Fruit fly (Drosophila melanogaster): ENCODE measurements around the gene GckIII.

The GckIII gene

dm6 chr3R:17053415-17054177 is 31.7 kb upstream of the GckIII start, which contains the start of gene Dad (continued):
- TF ChIP-seq CG9797 (GFP tag; optimal IDR thresholded peaks at IDR 0.05) (no peak), Hr78 (GFP tag; optimal IDR thresholded peaks at IDR 0.05) (no peak), luna (GFP tag; optimal IDR thresholded peaks at IDR 0.05) (no peak), bsh (GFP tag; optimal IDR thresholded peaks at IDR 0.05) (peak in 1 of 2 experiments; percentile 23), CG18476 (GFP tag; optimal IDR thresholded peaks at IDR 0.05) (no peak), CTCF (GFP tag; optimal IDR thresholded peaks at IDR 0.05) (no peak), CG10979 (tag; optimal IDR thresholded peaks at IDR 0.05) (no peak), Pdp1 (GFP tag; optimal IDR thresholded peaks at IDR 0.05) (no peak), CG11504 (tag; optimal IDR thresholded peaks at IDR 0.05) (no peak), sob (GFP tag; IDR thresholded peaks at IDR 0.05) (no peak), Neu2 (GFP tag; optimal IDR thresholded peaks at IDR 0.05; ENCODE audit: borderline replicate concordance) (no peak), org-1 (GFP tag; optimal IDR thresholded peaks at IDR 0.05) (no peak), dmrt99B (tag; optimal IDR thresholded peaks at IDR 0.05) (peak; percentile 19), TFAM (GFP tag; optimal IDR thresholded peaks at IDR 0.05) (no peak), stwl (tag; optimal IDR thresholded peaks at IDR 0.05) (peak; percentile 92), CG1647 (GFP tag; optimal IDR thresholded peaks at IDR 0.05) (no peak), CG4707 (GFP tag; optimal IDR thresholded peaks at IDR 0.05) (peak; percentile 29), Deaf1 (tag; optimal IDR thresholded peaks at IDR 0.05) (peak; percentile 40), CG8924 (tag; optimal IDR thresholded peaks at IDR 0.05) (no peak), Rfx (GFP tag; IDR thresholded peaks at IDR 0.05) (peak; percentile 19; the same call in 1 of the 2 replicates), Hr51 (GFP tag; optimal IDR thresholded peaks at IDR 0.05) (no peak), CG10366 (GFP tag; IDR thresholded peaks at IDR 0.05) (no peak), Kr (GFP tag; optimal IDR thresholded peaks at IDR 0.05) (no peak), unc-4 (GFP tag; IDR thresholded peaks at IDR 0.05; ENCODE audit: partially characterized antibody) (no peak; the same call in 1 of the 2 replicates), hb (GFP tag; IDR thresholded peaks at IDR 0.05; ENCODE audit: partially characterized antibody) (no peak), CG18011 (GFP tag; optimal IDR thresholded peaks at IDR 0.05) (no peak), Hmr (GFP tag; optimal IDR thresholded peaks at IDR 0.05) (peak; percentile 48), B-H1 (GFP tag; IDR thresholded peaks at IDR 0.05) (no peak), CG2889 (GFP tag; IDR thresholded peaks at IDR 0.05) (no peak), NFAT (GFP tag; IDR thresholded peaks at IDR 0.05) (no peak; the same call in 1 of the 2 replicates), gsb-n (tag; optimal IDR thresholded peaks at IDR 0.05) (no peak), CG15011 (GFP tag; optimal IDR thresholded peaks at IDR 0.05) (no peak), CG15479 (GFP tag; optimal IDR thresholded peaks at IDR 0.05) (no peak), CG12155 (GFP tag; optimal IDR thresholded peaks at IDR 0.05) (no peak), CG2120 (GFP tag; optimal IDR thresholded peaks at IDR 0.05) (peak; percentile 18), CG13123 (GFP tag; optimal IDR thresholded peaks at IDR 0.05) (no peak), Asciz (GFP tag; optimal IDR thresholded peaks at IDR 0.05) (no peak), gcm2 (GFP tag; optimal IDR thresholded peaks at IDR 0.05) (no peak), CG7745 (tag; optimal IDR thresholded peaks at IDR 0.05) (no peak), disco-r (GFP tag; optimal IDR thresholded peaks at IDR 0.05) (no peak), CG9817 (tag; optimal IDR thresholded peaks at IDR 0.05) (no peak), CG12391 (tag; optimal IDR thresholded peaks at IDR 0.05) (no peak), mirr (GFP tag; optimal IDR thresholded peaks at IDR 0.05) (peak; percentile 3), nmo (GFP tag; optimal IDR thresholded peaks at IDR 0.05) (no peak), CG10543 (GFP tag; optimal IDR thresholded peaks at IDR 0.05) (peak; percentile 74), fd64A (GFP tag; optimal IDR thresholded peaks at IDR 0.05) (no peak), CG5245 (GFP tag; optimal IDR thresholded peaks at IDR 0.05) (no peak), CG12744 (GFP tag; optimal IDR thresholded peaks at IDR 0.05) (no peak), Ets97D (GFP tag; optimal IDR thresholded peaks at IDR 0.05) (peak; percentile 5)
